Fruit fly (Drosophila melanogaster): ENCODE data around the gene FucT6.

FucT6 gene

DNA sequence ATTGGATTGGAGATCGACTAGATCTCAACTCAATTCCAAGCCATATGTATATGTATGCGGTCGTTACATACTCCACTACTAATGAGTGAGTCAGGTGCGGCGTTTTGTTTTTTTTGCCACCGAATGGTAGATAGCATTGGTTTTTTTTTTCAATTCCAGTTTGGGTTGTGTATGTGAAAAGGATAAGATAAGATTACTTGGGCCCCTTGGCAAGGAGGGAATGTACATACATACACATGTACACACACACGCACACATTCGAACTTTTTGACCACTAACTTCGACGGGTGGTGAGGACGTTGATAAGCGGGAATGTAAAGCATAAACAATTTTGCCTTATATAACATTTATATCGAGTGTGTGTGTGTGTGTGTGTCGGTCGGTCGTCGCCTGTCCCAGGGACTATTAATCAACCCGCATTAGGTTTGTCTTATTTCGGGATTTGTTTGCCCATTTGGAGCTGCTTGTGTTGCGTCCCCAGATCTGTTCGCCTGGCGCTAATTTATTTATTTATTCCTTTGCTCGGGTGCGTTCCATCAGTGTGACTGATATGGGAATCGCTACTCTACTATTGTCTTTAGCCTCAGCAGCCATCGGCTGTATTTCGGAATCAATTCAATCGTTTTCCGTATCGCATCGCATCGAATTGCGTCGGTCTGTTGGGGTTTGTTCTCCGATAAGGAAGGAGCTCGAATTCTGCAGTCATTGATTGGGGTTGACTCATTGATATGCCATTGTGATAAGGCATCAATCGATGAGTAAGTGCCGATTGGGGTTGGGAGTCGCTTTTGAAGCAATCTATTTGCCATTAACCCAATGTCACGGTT, 21.9 kb downstream of the FucT6 start:
- TF ChIP-seq lab (GFP tag; optimal IDR thresholded peaks at IDR 0.05) (peak; percentile 48), PHDP (tag; optimal IDR thresholded peaks at IDR 0.05) (no peak), mirr (GFP tag; optimal IDR thresholded peaks at IDR 0.05) (peak; percentile 10), CG34376 (GFP tag; optimal IDR thresholded peaks at IDR 0.05) (peak; percentile 47), Hey (tag; optimal IDR thresholded peaks at IDR 0.05) (peak; percentile 2), Deaf1 (tag; optimal IDR thresholded peaks at IDR 0.05) (peak; percentile 48), her (GFP tag; optimal IDR thresholded peaks at IDR 0.05) (no peak), CG2199 (GFP tag; IDR thresholded peaks at IDR 0.05) (peak; percentile 69; the same call in 2 of the 3 replicates), CG6813 (GFP tag; optimal IDR thresholded peaks at IDR 0.05) (peak; percentile 2), Pdp1 (GFP tag; optimal IDR thresholded peaks at IDR 0.05) (peak in 1 of 2 experiments; percentile 87), exex (tag; optimal IDR thresholded peaks at IDR 0.05) (peak; percentile 40), grn (GFP tag; optimal IDR thresholded peaks at IDR 0.05) (peak; percentile 90), CG7963 (GFP tag; IDR thresholded peaks at IDR 0.05; ENCODE audit: partially characterized antibody) (no peak), nom (GFP tag; optimal IDR thresholded peaks at IDR 0.05) (peak; percentile 3), sqz (GFP tag; optimal IDR thresholded peaks at IDR 0.05) (peak; percentile 61), Sox102F (GFP tag; optimal IDR thresholded peaks at IDR 0.05) (no peak), ro (GFP tag; IDR thresholded peaks at IDR 0.05) (no peak), CG10543 (GFP tag; optimal IDR thresholded peaks at IDR 0.05) (peak; percentile 4), CG10366 (GFP tag; IDR thresholded peaks at IDR 0.05) (no peak), Med (GFP tag) (peak; percentile 33), fru (optimal IDR thresholded peaks at IDR 0.05) (no peak), CG18476 (GFP tag; optimal IDR thresholded peaks at IDR 0.05) (no peak), GATAe (GFP tag; conservative IDR thresholded peaks at IDR 0.05) (peak; percentile 86), vfl (GFP tag; optimal IDR thresholded peaks at IDR 0.05) (no peak), sug (tag; optimal IDR thresholded peaks at IDR 0.05) (peak; percentile 67), CG13894 (tag; optimal IDR thresholded peaks at IDR 0.05) (peak; percentile 72), cg (GFP tag; optimal IDR thresholded peaks at IDR 0.05) (peak; percentile 66), Awh (GFP tag; IDR thresholded peaks at IDR 0.05) (0 out of 2 replicates have a peak, but pooled peaks have one; percentile 18), sd (tag; optimal IDR thresholded peaks at IDR 0.05) (peak; percentile 8), NC2α (GFP tag; optimal IDR thresholded peaks at IDR 0.05) (no peak)

dm6 chrX:11686675-11687074, 23.1 kb downstream of the FucT6 start:
- TF ChIP-seq Sox102F (GFP tag; optimal IDR thresholded peaks at IDR 0.05) (no peak), nom (GFP tag; optimal IDR thresholded peaks at IDR 0.05) (peak; percentile 48), kni (GFP tag; optimal IDR thresholded peaks at IDR 0.05) (peak; percentile 39), dysf (GFP tag; IDR thresholded peaks at IDR 0.05) (no peak), slbo (GFP tag; IDR thresholded peaks at IDR 0.05) (no peak), crol (GFP tag; IDR thresholded peaks at IDR 0.05) (peak; percentile 77), Blimp-1 (GFP tag; optimal IDR thresholded peaks at IDR 0.05) (peak; percentile 53), Hr78 (GFP tag; optimal IDR thresholded peaks at IDR 0.05) (peak in 1 of 2 experiments; percentile 44), CG30020 (tag; optimal IDR thresholded peaks at IDR 0.05) (no peak), twi (tag; optimal IDR thresholded peaks at IDR 0.05) (peak; percentile 52), CG11085 (GFP tag; IDR thresholded peaks at IDR 0.05) (no peak)

All from whole organism, embryonic.